Worm (Caenorhabditis elegans) whole organism, L3 larva: ENCODE data around the gene tmd-2.

Experiments
- R02D3.7 ChIP-seq: fragments of 150-350 bp; optimal IDR thresholded peaks from 2 replicates; lab custom pipeline; 2014; ENCODE audit warnings: missing biosample characterization, missing genetic modification characterization
- ZK546.5 ChIP-seq: sonication (generic microtip); optimal IDR thresholded peaks from 2 replicates; lab custom pipeline; 2017; ENCODE audit warnings: missing biosample characterization, missing genetic modification characterization
- aly-2 ChIP-seq: fragments of 150-350 bp; optimal IDR thresholded peaks from 2 replicates; lab custom pipeline; 2014; ENCODE audit warnings: missing biosample characterization, missing genetic modification characterization
- ama-1 ChIP-seq: fragments of 150-350 bp; optimal IDR thresholded peaks from 2 replicates; lab custom pipeline; 2018
- ceh-16 ChIP-seq: sonication (generic microtip); optimal IDR thresholded peaks from 2 replicates; lab custom pipeline; 2017; ENCODE audit warnings: missing biosample characterization, missing genetic modification characterization
- ceh-82 ChIP-seq: fragments of 150-350 bp; optimal IDR thresholded peaks from 2 replicates; lab custom pipeline; 2014; ENCODE audit warnings: missing biosample characterization, missing genetic modification characterization
- ceh-9 ChIP-seq: sonication (generic microtip); optimal IDR thresholded peaks from 2 replicates; lab custom pipeline; 2018; ENCODE audit warnings: missing biosample characterization, missing genetic modification characterization
- daf-12 ChIP-seq: fragments of 150-350 bp; optimal IDR thresholded peaks from 2 replicates; lab custom pipeline; 2014; ENCODE audit warnings: missing biosample characterization, missing genetic modification reagents, missing genetic modification characterization
- egl-5 ChIP-seq: fragments of 150-350 bp; optimal IDR thresholded peaks from 2 replicates; lab custom pipeline; 2017; ENCODE audit warnings: missing biosample characterization, missing genetic modification reagents, missing genetic modification characterization, inconsistent platforms
- elt-1 ChIP-seq: fragments of 150-350 bp; optimal IDR thresholded peaks from 2 replicates; lab custom pipeline; 2014; ENCODE audit warnings: missing biosample characterization, missing genetic modification characterization
- elt-2 ChIP-seq: sonication (generic microtip); optimal IDR thresholded peaks from 2 replicates; lab custom pipeline; 2016; ENCODE audit warnings: missing genetic modification reagents, mild to moderate bottlenecking, missing genetic modification characterization, missing compliant biosample characterization
- eor-1 ChIP-seq, 2 experiments: fragments of 150-350 bp; optimal IDR thresholded peaks; 2 replicates each; lab custom pipeline; 2014 to 2018; ENCODE audit warnings: missing biosample characterization in 2 of 2, missing genetic modification characterization in 2 of 2
- fkh-10 ChIP-seq: sonication (generic microtip); optimal IDR thresholded peaks from 2 replicates; lab custom pipeline; 2017; ENCODE audit warnings: missing biosample characterization, missing genetic modification reagents, missing genetic modification characterization
- fkh-2 ChIP-seq: fragments of 150-350 bp; optimal IDR thresholded peaks from 2 replicates; lab custom pipeline; 2014; ENCODE audit warnings: missing biosample characterization, missing genetic modification reagents, missing genetic modification characterization
- lin-15B ChIP-seq: fragments of 150-350 bp; optimal IDR thresholded peaks from 2 replicates; lab custom pipeline; 2014; ENCODE audit warnings: missing biosample characterization, missing genetic modification characterization
- lin-39 ChIP-seq: fragments of 150-350 bp; optimal IDR thresholded peaks from 2 replicates; lab custom pipeline; 2018; ENCODE audit warnings: missing biosample characterization, missing genetic modification reagents, missing genetic modification characterization
- mml-1 ChIP-seq: fragments of 150-350 bp; sonication (generic microtip); optimal IDR thresholded peaks from 3 replicates; lab custom pipeline; 2014; ENCODE audit warnings: missing biosample characterization, missing genetic modification characterization
- nfya-1 ChIP-seq: sonication (generic microtip); optimal IDR thresholded peaks from 2 replicates; lab custom pipeline; 2017; ENCODE audit warnings: missing genetic modification characterization, mild to moderate bottlenecking, missing compliant biosample characterization, antibody characterized with exemption, moderate library complexity; ENCODE audit not compliant: insufficient read depth
- nhr-11 ChIP-seq: fragments of 150-350 bp; optimal IDR thresholded peaks from 2 replicates; lab custom pipeline; 2014; ENCODE audit warnings: missing biosample characterization, missing genetic modification characterization
- nhr-23 ChIP-seq: fragments of 150-350 bp; optimal IDR thresholded peaks from 2 replicates; lab custom pipeline; 2014; ENCODE audit warnings: missing biosample characterization, missing genetic modification reagents, missing genetic modification characterization
- nhr-237 ChIP-seq: fragments of 150-350 bp; optimal IDR thresholded peaks from 2 replicates; lab custom pipeline; 2014; ENCODE audit warnings: missing biosample characterization, missing genetic modification characterization
- nhr-25 ChIP-seq: sonication (generic microtip); optimal IDR thresholded peaks from 2 replicates; lab custom pipeline; 2017; ENCODE audit warnings: missing biosample characterization, missing genetic modification characterization
- nhr-43 ChIP-seq: sonication (generic microtip); optimal IDR thresholded peaks from 2 replicates; lab custom pipeline; 2016; ENCODE audit warnings: mild to moderate bottlenecking, missing genetic modification characterization, missing compliant biosample characterization; ENCODE audit not compliant: poor library complexity, severe bottlenecking
- pha-4 ChIP-seq: fragments of 150-350 bp; optimal IDR thresholded peaks from 2 replicates; lab custom pipeline; 2014; ENCODE audit warnings: missing biosample characterization, missing genetic modification reagents, missing genetic modification characterization
- pqm-1 ChIP-seq: fragments of 150-350 bp; optimal IDR thresholded peaks from 2 replicates; lab custom pipeline; 2017; ENCODE audit warnings: missing biosample characterization, missing genetic modification characterization, inconsistent platforms
- skn-1 ChIP-seq: fragments of 150-350 bp; optimal IDR thresholded peaks from 2 replicates; lab custom pipeline; 2014; ENCODE audit warnings: missing biosample characterization, missing genetic modification characterization
- snpc-4 ChIP-seq: fragments of 150-350 bp; optimal IDR thresholded peaks from 2 replicates; lab custom pipeline; 2014; ENCODE audit warnings: missing biosample characterization, missing genetic modification characterization
- unc-39 ChIP-seq: sonication (generic microtip); optimal IDR thresholded peaks from 4 replicates; lab custom pipeline; 2017; ENCODE audit warnings: missing biosample characterization, missing genetic modification characterization
- ztf-11 ChIP-seq: fragments of 150-350 bp; optimal IDR thresholded peaks from 2 replicates; lab custom pipeline; 2014; ENCODE audit warnings: missing biosample characterization, missing genetic modification characterization

tmd-2 gene

DNA sequence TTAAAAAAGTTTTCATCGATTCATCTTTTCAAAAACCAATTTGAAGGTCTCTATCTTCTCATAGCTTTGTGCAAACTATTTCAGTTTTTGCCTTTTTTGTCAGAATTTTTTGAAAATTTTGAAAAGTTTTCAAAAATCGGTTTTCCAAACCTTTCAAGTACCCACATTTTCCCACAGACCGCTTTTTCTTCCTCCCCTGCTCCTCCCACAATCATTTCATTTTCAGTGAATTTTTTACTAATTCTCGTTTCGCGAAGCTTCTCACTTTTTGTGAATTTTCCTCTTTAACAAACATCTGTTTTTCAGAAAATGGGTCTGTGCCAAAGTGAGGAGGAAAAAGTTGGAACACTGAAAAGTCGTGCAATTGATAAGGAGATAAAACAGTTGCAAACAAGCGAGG, 36.2 kb downstream of the tmd-2 start, which contains the start of gene gpa-2:
Gene gpa-2, plus strand, starts transcription at position 301 of the 400 bp plus-strand sequence.
- TF ChIP-seq ama-1 (lab: Kevin White, UChicago) (no peak), pha-4 (tag; lab: Kevin White, UChicago) (no peak), eor-1 (tag; optimal IDR thresholded peaks at IDR 0.05; lab: Kevin White, UChicago) (no peak), fkh-2 (tag; lab: Kevin White, UChicago) (no peak), ceh-16 (no peak), lin-15B (tag; lab: Kevin White, UChicago) (no peak), mml-1 (tag; lab: Kevin White, UChicago) (no peak), nhr-25 (tag; lab: Kevin White, UChicago) (no peak), ceh-9 (tag; lab: Kevin White, UChicago) (no peak), egl-5 (tag; lab: Kevin White, UChicago) (no peak), nhr-43 (tag; lab: Kevin White, UChicago) (no peak), fkh-10 (no peak), nfya-1 (tag; lab: Kevin White, UChicago) (no peak), aly-2 (tag; lab: Kevin White, UChicago) (no peak), nhr-237 (tag; lab: Kevin White, UChicago) (no peak)
- TF ChIP-seq, all 47 proteins: peak for 0

ce11 chrV:8375419-8375818, 41.0 kb downstream of the tmd-2 start, which contains the start of gene F38E1.10:
TSS of gene F38E1.10 (minus strand) at chrV:8375519.
- no peak for TF ChIP-seq R02D3.7 (tag; lab: Kevin White, UChicago)
- TF ChIP-seq pqm-1 (tag; lab: Kevin White, UChicago): no peak
- TF ChIP-seq ZK546.5 (tag; lab: Kevin White, UChicago): no peak
- no peak for TF ChIP-seq elt-2 (tag; lab: Kevin White, UChicago)

- no peak for TF ChIP-seq elt-1 (tag; lab: Kevin White, UChicago)
- TF ChIP-seq unc-39: no peak
- no peak for TF ChIP-seq fkh-10
Measured at ce11 chrV:8375849-8376248, 41.4 kb downstream of the tmd-2 start, which contains the start of gene F38E1.3. TSS of gene F38E1.3 (plus strand) at chrV:8376149.

DNA sequence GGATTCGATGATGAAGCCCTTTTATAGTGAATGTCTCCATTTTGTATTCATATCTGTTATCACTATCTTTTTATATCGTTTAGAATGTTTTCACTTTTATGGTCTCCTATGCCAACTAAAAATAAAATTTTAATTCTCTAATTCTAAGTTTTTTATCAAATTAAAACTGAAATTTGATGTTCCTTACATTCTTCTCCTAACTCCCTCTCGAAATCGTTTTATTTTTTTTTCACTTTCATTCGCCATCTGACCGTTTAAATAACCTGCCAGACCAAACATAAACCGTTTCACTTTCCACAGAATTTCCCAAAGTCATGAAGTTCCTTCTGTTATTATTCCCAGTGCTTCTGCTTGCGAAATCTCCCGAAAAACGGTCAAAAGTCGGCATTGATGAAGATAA, 44.7 kb downstream of the tmd-2 start, which contains the start of gene F52E1.5:
Gene F52E1.5, plus strand, starts transcription at position 301 of the 400 bp plus-strand sequence.
- no peak for TF ChIP-seq eor-1 (tag; optimal IDR thresholded peaks at IDR 0.05; lab: Kevin White, UChicago)
- TF ChIP-seq ama-1 (lab: Kevin White, UChicago): no peak
- TF ChIP-seq fkh-10: no peak
- no peak for TF ChIP-seq ceh-82 (tag; lab: Kevin White, UChicago)
- no peak for TF ChIP-seq ztf-11 (tag; lab: Kevin White, UChicago)
- no peak for TF ChIP-seq mml-1 (tag; lab: Kevin White, UChicago)
- no peak for TF ChIP-seq daf-12 (tag; lab: Kevin White, UChicago)
- TF ChIP-seq nhr-23 (tag; lab: Kevin White, UChicago): no peak
- no peak for TF ChIP-seq nhr-11 (tag; lab: Kevin White, UChicago)
- no peak for TF ChIP-seq unc-39

DNA sequence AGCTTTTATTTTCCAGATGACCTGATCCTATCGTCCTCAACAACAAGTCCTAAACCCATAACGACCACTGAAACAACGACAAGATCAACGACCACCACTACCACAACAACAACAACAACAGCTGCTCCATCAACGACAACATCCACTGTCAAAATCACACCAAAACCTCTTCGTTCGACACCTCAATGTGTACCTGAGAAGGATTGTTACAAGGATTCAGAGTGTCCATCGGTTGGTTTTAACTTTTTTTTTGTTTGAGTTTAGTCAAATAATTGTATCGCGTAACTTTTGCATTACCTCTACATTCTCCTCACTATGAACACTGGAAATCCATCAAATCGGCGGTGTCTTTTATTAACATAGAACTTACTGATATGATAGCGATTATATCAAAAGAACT, 45.6 kb downstream of the tmd-2 start:
- TF ChIP-seq ceh-9 (tag; lab: Kevin White, UChicago): no peak

DNA sequence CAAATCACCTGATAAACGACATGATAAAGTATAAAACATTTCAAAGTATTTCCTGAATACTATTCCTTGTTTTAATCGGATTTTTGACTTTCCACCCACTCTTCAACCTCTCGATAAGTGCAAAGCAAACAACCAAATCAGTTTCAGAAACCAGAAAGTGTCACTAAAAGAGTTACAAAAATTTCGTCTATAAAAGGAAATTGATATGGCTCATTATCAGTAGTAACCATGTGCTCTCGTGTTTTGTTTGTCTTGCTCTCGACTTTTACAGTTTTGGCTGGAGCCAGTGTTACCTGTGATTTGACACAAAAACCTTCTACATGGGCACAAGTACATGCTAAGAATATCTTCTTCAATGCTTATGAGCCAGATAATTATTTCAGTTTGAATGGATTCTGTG, 49.3 kb downstream of the tmd-2 start, which contains the start of gene F52E1.14:
Gene F52E1.14, plus strand, starts transcription at position 207 of the 400 bp plus-strand sequence.
- TF ChIP-seq pha-4 (tag; lab: Kevin White, UChicago): peak; percentile 30
- TF ChIP-seq nhr-237 (tag; lab: Kevin White, UChicago): no peak
- no peak for TF ChIP-seq lin-39
- peak; percentile 90 for TF ChIP-seq pqm-1 (tag; lab: Kevin White, UChicago)
- TF ChIP-seq elt-2 (tag; lab: Kevin White, UChicago): peak; percentile 94
- no peak for TF ChIP-seq fkh-2 (tag; lab: Kevin White, UChicago)
- no peak for TF ChIP-seq aly-2 (tag; lab: Kevin White, UChicago)
- TF ChIP-seq nhr-43 (tag; lab: Kevin White, UChicago): no peak
- TF ChIP-seq snpc-4 (tag; lab: Kevin White, UChicago): no peak
- TF ChIP-seq skn-1 (tag; lab: Kevin White, UChicago): no peak
